Fruit fly (Drosophila melanogaster) whole organism, prepupa: ENCODE results near the gene CG13806.

Experiments used
- CG10631 ChIP-seq: fragments of 200-800 bp; sonication (Bioruptor generic); optimal IDR thresholded peaks from 2 replicates; lab custom pipeline; 2016; ENCODE audit warnings: missing biosample characterization, missing genetic modification characterization
- CG11294 ChIP-seq: fragments of 200-800 bp; sonication (Bioruptor generic); IDR thresholded peaks from 2 replicates; pipeline ENCODE4 v1.3.6; 2022; ENCODE audit warnings: missing biosample characterization, missing genetic modification characterization
- CG32006 ChIP-seq: fragments of 200-800 bp; sonication (Bioruptor generic); optimal IDR thresholded peaks from 3 replicates; lab custom pipeline; 2017; ENCODE audit warnings: missing biosample characterization, mild to moderate bottlenecking, missing genetic modification characterization
- CG34406 ChIP-seq: fragments of 200-800 bp; sonication (Bioruptor generic); optimal IDR thresholded peaks from 3 replicates; lab custom pipeline; 2016; ENCODE audit warnings: missing biosample characterization, missing genetic modification characterization
- CG6163 ChIP-seq: fragments of 200-800 bp; sonication (Bioruptor generic); IDR thresholded peaks from 3 replicates; pipeline ENCODE4 v1.3.6; 2022; ENCODE audit warnings: missing biosample characterization, missing genetic modification characterization
- CG6276 ChIP-seq: fragments of 200-800 bp; sonication (Bioruptor generic); optimal IDR thresholded peaks from 2 replicates; lab custom pipeline; 2017; ENCODE audit warnings: missing biosample characterization, mild to moderate bottlenecking, missing genetic modification characterization
- CG6854 ChIP-seq: fragments of 200-800 bp; sonication (Bioruptor generic); optimal IDR thresholded peaks from 2 replicates; lab custom pipeline; 2017; ENCODE audit warnings: missing biosample characterization, mild to moderate bottlenecking, missing genetic modification characterization
- Gug ChIP-seq: fragments of 200-800 bp; sonication (Bioruptor generic); IDR thresholded peaks from 2 replicates; pipeline ENCODE4 v1.3.6; 2022; ENCODE audit warnings: missing biosample characterization, missing genetic modification characterization
- acj6 ChIP-seq: fragments of 200-800 bp; sonication (Bioruptor generic); optimal IDR thresholded peaks from 3 replicates; lab custom pipeline; 2016; ENCODE audit warnings: missing biosample characterization, missing genetic modification characterization
- cyc ChIP-seq: fragments of 200-800 bp; sonication (Bioruptor generic); optimal IDR thresholded peaks from 3 replicates; lab custom pipeline; 2016; ENCODE audit warnings: missing biosample characterization, missing genetic modification characterization
- dac ChIP-seq: fragments of 200-800 bp; sonication (Bioruptor generic); optimal IDR thresholded peaks from 2 replicates; lab custom pipeline; 2017; ENCODE audit warnings: missing biosample characterization, mild to moderate bottlenecking, missing genetic modification characterization
- eg ChIP-seq: fragments of 200-800 bp; sonication (Bioruptor generic); IDR thresholded peaks from 3 replicates; pipeline ENCODE4 v1.3.6; 2022; ENCODE audit warnings: missing biosample characterization, missing genetic modification characterization
- fd85E ChIP-seq: fragments of 200-800 bp; sonication (Bioruptor generic); optimal IDR thresholded peaks from 3 replicates; lab custom pipeline; 2016; ENCODE audit warnings: missing biosample characterization, missing genetic modification characterization
- fkh ChIP-seq: fragments of 200-800 bp; sonication (Bioruptor generic); optimal IDR thresholded peaks from 3 replicates; lab custom pipeline; 2017; ENCODE audit warnings: missing biosample characterization, mild to moderate bottlenecking, missing genetic modification characterization, moderate library complexity
- net ChIP-seq: fragments of 200-800 bp; sonication (Bioruptor generic); optimal IDR thresholded peaks from 3 replicates; lab custom pipeline; 2016; ENCODE audit warnings: missing biosample characterization, missing genetic modification characterization
- svp ChIP-seq: fragments of 200-800 bp; sonication (Bioruptor generic); peaks from one replicate; lab custom pipeline; 2016; ENCODE audit warnings: missing biosample characterization, missing genetic modification characterization

Gene CG13806

DNA sequence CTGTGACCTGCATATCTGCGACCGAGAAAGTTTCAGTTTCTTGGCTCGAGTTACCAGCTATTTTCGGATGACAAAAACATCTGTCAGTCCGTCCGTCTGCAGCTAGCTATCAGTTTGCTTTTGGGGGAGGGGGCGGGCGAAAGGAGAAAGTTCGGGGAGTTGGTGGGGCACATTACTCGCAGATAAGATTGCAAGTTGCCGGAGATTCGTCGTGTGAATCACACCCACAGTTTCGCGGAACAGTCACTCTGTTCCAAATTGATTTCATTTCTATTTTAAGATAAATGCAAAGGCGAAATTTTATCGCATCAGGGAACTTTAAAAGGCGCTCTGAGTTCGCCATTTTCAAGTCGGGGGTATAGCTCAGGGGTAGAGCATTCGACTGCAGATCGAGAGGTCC, 7.2 kb downstream of the CG13806 start:
- TF ChIP-seq svp (GFP tag; lab: Kevin White, UChicago) (peak; percentile 47), CG32006 (GFP tag; lab: Kevin White, UChicago) (no peak)

DNA sequence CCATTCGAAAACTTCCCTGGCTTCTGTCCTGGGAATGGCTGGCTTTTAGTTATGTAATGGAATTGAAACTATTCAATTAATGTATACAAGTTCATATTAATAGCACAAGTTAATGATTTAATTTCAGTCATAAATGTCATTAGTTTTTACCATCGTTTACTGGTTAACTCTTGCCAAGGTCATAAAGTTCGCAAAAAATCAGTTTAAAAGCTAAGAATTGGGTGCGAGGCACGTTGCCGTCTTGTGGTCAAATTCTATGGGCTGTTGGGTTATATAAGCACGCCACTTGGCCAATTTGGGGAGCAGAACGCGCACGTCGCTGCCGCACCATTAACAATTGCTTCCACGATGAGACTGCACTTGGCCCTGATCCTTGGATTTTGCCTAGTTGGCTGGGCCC, 10.1 kb downstream of the CG13806 start, which contains the start of gene yellow-g2:
TSS of gene yellow-g2 (plus strand) at position 301 of the 400 bp plus-strand sequence.
- TF ChIP-seq CG32006 (GFP tag; lab: Kevin White, UChicago): no peak
- no peak for TF ChIP-seq CG34406
- no peak for TF ChIP-seq CG6276
- TF ChIP-seq fd85E (GFP tag; lab: Kevin White, UChicago): no peak
- no peak for TF ChIP-seq CG10631 (GFP tag; lab: Kevin White, UChicago)
- TF ChIP-seq fkh (GFP tag; lab: Kevin White, UChicago): no peak
- no peak for TF ChIP-seq cyc
- TF ChIP-seq Gug (GFP tag; lab: Robert Waterston, UW): no peak
- no peak for TF ChIP-seq CG11294 (GFP tag; lab: Robert Waterston, UW)
- no peak for TF ChIP-seq dac (GFP tag; lab: Kevin White, UChicago)

DNA sequence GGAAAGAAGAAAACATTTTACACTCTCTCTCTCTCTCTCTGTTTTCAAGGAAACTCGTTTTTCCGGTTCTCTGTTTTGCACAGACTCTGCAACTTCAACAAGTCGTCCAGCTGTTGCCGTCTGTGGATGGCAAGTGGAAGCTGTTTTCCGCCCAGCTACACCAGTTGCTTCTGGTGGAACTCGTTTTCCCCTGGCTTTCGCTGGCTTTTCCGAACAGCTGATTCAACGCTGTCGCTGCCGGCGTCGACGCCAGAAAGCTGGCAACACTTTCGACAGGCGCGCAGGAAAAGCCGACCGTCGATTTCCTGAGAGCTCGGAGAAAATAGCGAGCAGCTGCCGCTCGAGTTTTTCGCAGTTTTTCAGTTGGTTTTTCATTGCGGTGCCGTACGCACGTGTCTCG, 16.3 kb downstream of the CG13806 start, which contains the start of gene MsR2:
TSS of gene MsR2 (plus strand) at position 378 of the 400 bp plus-strand sequence.
- TF ChIP-seq CG6163 (GFP tag; lab: Robert Waterston, UW) (no peak), eg (GFP tag; lab: Robert Waterston, UW) (0 out of 3 replicates have a peak, but pooled peaks have one; percentile 20), net (GFP tag; lab: Kevin White, UChicago) (no peak), CG6854 (no peak), acj6 (no peak)
- TF ChIP-seq, all 60 proteins: peak for 1
